Worm (Caenorhabditis elegans): ENCODE measurements around the gene cup-14.

DNA sequence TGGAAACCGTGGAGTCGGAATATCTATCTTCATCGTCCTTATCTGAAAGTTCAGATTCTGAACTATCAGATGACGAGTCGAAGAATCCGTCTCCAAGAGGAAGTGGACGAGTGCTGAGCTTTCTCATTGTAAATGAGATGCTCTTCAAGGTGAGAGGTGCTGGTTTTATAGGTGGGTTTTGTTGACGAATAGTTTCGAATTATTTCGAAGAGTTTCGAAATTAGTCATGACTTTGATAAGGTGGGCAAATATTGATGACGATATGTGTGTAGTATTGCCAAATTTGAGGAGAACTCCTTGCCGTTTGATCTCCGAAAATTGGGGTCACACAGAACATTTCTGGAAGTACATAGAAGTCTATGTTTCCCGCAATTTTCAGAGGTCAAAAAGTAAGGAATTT, 38.5 kb downstream of the cup-14 start, which contains the start of gene F08G2.5:
- no peak for TF ChIP-seq W03F9.2 (tag; optimal IDR thresholded peaks at IDR 0.05)
- TF ChIP-seq him-1 (tag; optimal IDR thresholded peaks at IDR 0.05) = no peak
